Worm (Caenorhabditis elegans) whole organism, midembryonic: ENCODE measurements around the gene T26C11.4.

ENCODE experiments used
- T22C8.4 ChIP-seq: fragments of 200-800 bp; sonication (Bioruptor generic); IDR thresholded peaks from 2 replicates; pipeline ENCODE4 v1.3.6; 2022; ENCODE audit warnings: missing genetic modification characterization, missing compliant biosample characterization
- cog-1 ChIP-seq: sonication (generic microtip); optimal IDR thresholded peaks from 2 replicates; lab custom pipeline; 2016; ENCODE audit warnings: missing genetic modification characterization, missing compliant biosample characterization
- flt-1 ChIP-seq: fragments of 200-800 bp; sonication (Bioruptor generic); IDR thresholded peaks from 2 replicates; pipeline ENCODE4 v1.3.6; 2022; ENCODE audit warnings: missing genetic modification characterization, missing compliant biosample characterization
- ref-1 ChIP-seq: fragments of 200-800 bp; sonication (Bioruptor generic); conservative IDR thresholded peaks from 2 replicates; pipeline ENCODE4 v1.3.6; 2022; ENCODE audit warnings: missing genetic modification reagents, missing genetic modification characterization, missing compliant biosample characterization

DNA sequence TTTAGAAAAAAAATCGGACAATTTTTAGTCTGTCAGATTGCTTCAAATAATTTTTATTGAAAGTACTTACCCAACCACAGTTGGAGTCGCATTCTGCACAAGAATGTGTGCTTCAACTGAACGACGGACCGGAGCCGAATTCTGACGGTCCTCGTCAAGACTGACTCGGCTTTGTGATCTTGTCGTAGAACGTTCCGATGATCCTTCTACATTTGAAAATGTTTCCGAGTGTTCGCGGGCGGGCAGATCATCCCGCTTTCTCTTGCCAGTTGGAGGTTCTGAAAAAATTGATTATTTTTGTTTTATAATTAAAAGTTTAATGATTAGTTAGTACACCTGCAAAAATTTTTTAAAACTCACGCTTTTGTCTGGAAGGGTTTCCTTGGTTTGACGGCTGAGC, 2.3 kb upstream of the T26C11.4 start:
- TF ChIP-seq cog-1 (tag; lab: Kevin White, UChicago) (no peak), ref-1 (GFP tag; lab: Robert Waterston, UW) (no peak), flt-1 (GFP tag; lab: Robert Waterston, UW) (no peak), T22C8.4 (GFP tag; lab: Robert Waterston, UW) (no peak)
